Worm (Caenorhabditis elegans) whole organism, L1 larva: ENCODE results near the gene srd-59.

Experiments used
- C34B4.2 ChIP-seq: sonication (generic microtip); optimal IDR thresholded peaks from 2 replicates; lab custom pipeline; 2017; ENCODE audit warnings: mild to moderate bottlenecking, missing genetic modification characterization, missing compliant biosample characterization
- alr-1 ChIP-seq: fragments of 200-800 bp; sonication (Bioruptor generic); optimal IDR thresholded peaks from 2 replicates; lab custom pipeline; 2018; ENCODE audit warnings: borderline replicate concordance, mild to moderate bottlenecking, missing genetic modification characterization, missing compliant biosample characterization
- ama-1 ChIP-seq: fragments of 150-350 bp; optimal IDR thresholded peaks from 2 replicates; lab custom pipeline; 2014
- ceh-8 ChIP-seq: fragments of 200-800 bp; sonication (Bioruptor generic); optimal IDR thresholded peaks from 2 replicates; lab custom pipeline; 2018; ENCODE audit warnings: mild to moderate bottlenecking, missing genetic modification characterization, moderate library complexity, missing compliant biosample characterization
- ceh-82 ChIP-seq, 3 experiments: fragments of 150-350 bp in 1 of 3; sonication (generic microtip) in 2 of 3; optimal IDR thresholded peaks; 2 replicates each; lab custom pipeline; 2014 to 2017; ENCODE audit warnings: missing biosample characterization in 3 of 3, missing genetic modification characterization in 3 of 3
- ces-1 ChIP-seq: fragments of 150-350 bp; optimal IDR thresholded peaks from 2 replicates; lab custom pipeline; 2014; ENCODE audit warnings: missing biosample characterization, missing genetic modification reagents, missing genetic modification characterization
- efl-1 ChIP-seq, 4 experiments: fragments of 150-350 bp; optimal IDR thresholded peaks in 3 of 4; peaks in 1 of 4; 1 replicate in 1 of 4; 2 replicates in 3 of 4; lab custom pipeline; 2014; ENCODE audit warnings: missing biosample characterization in 2 of 4, missing genetic modification characterization in 2 of 4, missing genetic modification reagents in 2 of 4
- egl-13 ChIP-seq: sonication (generic microtip); optimal IDR thresholded peaks from 2 replicates; lab custom pipeline; 2016; ENCODE audit warnings: missing genotype, missing genetic modification reagents, missing genetic modification characterization, missing compliant biosample characterization
- elt-2 ChIP-seq: sonication (generic microtip); optimal IDR thresholded peaks from 2 replicates; lab custom pipeline; 2016; ENCODE audit warnings: missing genetic modification characterization, mild to moderate bottlenecking, inconsistent platforms, missing compliant biosample characterization, missing genetic modification reagents
- elt-3 ChIP-seq, 6 experiments: fragments of 150-350 bp in 1 of 6; sonication (generic microtip); optimal IDR thresholded peaks; 2 replicates each; lab custom pipeline; 2017 to 2018; ENCODE audit warnings: missing biosample characterization in 6 of 6, missing genetic modification characterization in 6 of 6, inconsistent platforms in 1 of 6
- fkh-4 ChIP-seq: sonication (generic microtip); optimal IDR thresholded peaks from 2 replicates; lab custom pipeline; 2016; ENCODE audit warnings: missing compliant biosample characterization, missing genetic modification characterization, borderline replicate concordance
- fkh-8 ChIP-seq: sonication (generic microtip); optimal IDR thresholded peaks from 2 replicates; lab custom pipeline; 2016; ENCODE audit warnings: mild to moderate bottlenecking, missing genetic modification characterization, missing compliant biosample characterization
- hlh-17 ChIP-seq: fragments of 200-800 bp; sonication (Bioruptor generic); optimal IDR thresholded peaks from 2 replicates; lab custom pipeline; 2018; ENCODE audit warnings: missing genetic modification characterization, mild to moderate bottlenecking, missing compliant biosample characterization, moderate library complexity, borderline replicate concordance
- hlh-4 ChIP-seq: sonication (generic microtip); optimal IDR thresholded peaks from 2 replicates; lab custom pipeline; 2016; ENCODE audit warnings: mild to moderate bottlenecking, missing genetic modification characterization, missing compliant biosample characterization
- isw-1 ChIP-seq: fragments of 200-800 bp; sonication (Bioruptor generic); IDR thresholded peaks from 2 replicates; pipeline ENCODE4 v1.3.6; 2022; ENCODE audit warnings: missing genetic modification characterization, missing compliant biosample characterization
- jun-1 ChIP-seq: fragments of 150-350 bp; optimal IDR thresholded peaks from 2 replicates; lab custom pipeline; 2014; ENCODE audit warnings: missing biosample characterization, missing genetic modification reagents, missing genetic modification characterization
- lin-15B ChIP-seq: fragments of 150-350 bp; sonication (generic microtip); optimal IDR thresholded peaks from 3 replicates; lab custom pipeline; 2014; ENCODE audit warnings: missing biosample characterization, missing genetic modification characterization
- lir-3 ChIP-seq: sonication (generic microtip); optimal IDR thresholded peaks from 2 replicates; lab custom pipeline; 2016; ENCODE audit warnings: mild to moderate bottlenecking, missing genetic modification characterization, moderate library complexity, missing compliant biosample characterization; ENCODE audit not compliant: poor library complexity
- mab-9 ChIP-seq: fragments of 200-800 bp; sonication (Bioruptor generic); IDR thresholded peaks from 2 replicates; pipeline ENCODE4 v1.3.6; 2022; ENCODE audit warnings: missing genetic modification reagents, missing genetic modification characterization, missing compliant biosample characterization
- mdl-1 ChIP-seq, 2 experiments: fragments of 150-350 bp; optimal IDR thresholded peaks; 2 replicates each; lab custom pipeline; 2014 to 2017; ENCODE audit warnings: missing biosample characterization in 2 of 2, missing genetic modification characterization in 2 of 2, inconsistent platforms in 1 of 2
- mep-1 ChIP-seq: fragments of 150-350 bp; optimal IDR thresholded peaks from 2 replicates; lab custom pipeline; 2014; ENCODE audit warnings: missing biosample characterization, missing genetic modification characterization
- nhr-19 ChIP-seq: fragments of 200-800 bp; sonication (Bioruptor generic); conservative IDR thresholded peaks from 2 replicates; pipeline ENCODE4 v1.3.6; 2022; ENCODE audit warnings: missing genetic modification characterization, missing compliant biosample characterization
- nhr-20 ChIP-seq: sonication (generic microtip); optimal IDR thresholded peaks from 2 replicates; lab custom pipeline; 2016; ENCODE audit warnings: mild to moderate bottlenecking, missing genetic modification characterization, missing compliant biosample characterization
- nhr-76 ChIP-seq: sonication (generic microtip); optimal IDR thresholded peaks from 2 replicates; lab custom pipeline; 2017; ENCODE audit warnings: missing biosample characterization, missing genetic modification characterization
- nhr-85 ChIP-seq: sonication (generic microtip); peaks from one replicate; lab custom pipeline; 2016; ENCODE audit warnings: missing genetic modification characterization, inconsistent platforms, missing compliant biosample characterization
- nhr-90 ChIP-seq: sonication (generic microtip); optimal IDR thresholded peaks from 2 replicates; lab custom pipeline; 2016; ENCODE audit warnings: mild to moderate bottlenecking, missing genetic modification characterization, missing compliant biosample characterization; ENCODE audit not compliant: poor library complexity
- pag-3 ChIP-seq: sonication (generic microtip); optimal IDR thresholded peaks from 2 replicates; lab custom pipeline; 2017; ENCODE audit warnings: missing genetic modification characterization, mild to moderate bottlenecking, missing compliant biosample characterization, antibody characterized with exemption, borderline replicate concordance; ENCODE audit not compliant: insufficient read depth
- pax-3 ChIP-seq: fragments of 200-800 bp; sonication (Bioruptor generic); optimal IDR thresholded peaks from 2 replicates; lab custom pipeline; 2018; ENCODE audit warnings: mild to moderate bottlenecking, missing genetic modification characterization, moderate library complexity, missing compliant biosample characterization
- snpc-4 ChIP-seq: fragments of 150-350 bp; optimal IDR thresholded peaks from 2 replicates; lab custom pipeline; 2014; ENCODE audit warnings: missing biosample characterization, missing genetic modification characterization
- sup-37 ChIP-seq: fragments of 200-800 bp; sonication (Bioruptor generic); optimal IDR thresholded peaks from 2 replicates; lab custom pipeline; 2018; ENCODE audit warnings: mild to moderate bottlenecking, missing genetic modification characterization, missing compliant biosample characterization
- swsn-7 ChIP-seq: sonication (generic microtip); optimal IDR thresholded peaks from 2 replicates; lab custom pipeline; 2016; ENCODE audit warnings: missing genetic modification characterization, missing compliant biosample characterization
- tbx-2 ChIP-seq: sonication (generic microtip); optimal IDR thresholded peaks from 2 replicates; lab custom pipeline; 2016; ENCODE audit warnings: missing genetic modification characterization, missing compliant biosample characterization
- unc-30 ChIP-seq: sonication (generic microtip); optimal IDR thresholded peaks from 2 replicates; lab custom pipeline; 2017; ENCODE audit warnings: missing biosample characterization, missing genetic modification characterization
- unc-86 ChIP-seq: sonication (generic microtip); optimal IDR thresholded peaks from 2 replicates; lab custom pipeline; 2016; ENCODE audit warnings: missing genetic modification characterization, missing compliant biosample characterization
- vab-15 ChIP-seq: sonication (generic microtip); optimal IDR thresholded peaks from 2 replicates; lab custom pipeline; 2017; ENCODE audit warnings: missing genotype, mild to moderate bottlenecking, missing genetic modification characterization, missing compliant biosample characterization
- xbp-1 ChIP-seq: sonication (generic microtip); optimal IDR thresholded peaks from 2 replicates; lab custom pipeline; 2016; ENCODE audit warnings: missing genetic modification characterization, missing compliant biosample characterization
- zag-1 ChIP-seq: fragments of 150-350 bp; optimal IDR thresholded peaks from 2 replicates; lab custom pipeline; 2014; ENCODE audit warnings: missing biosample characterization, missing genetic modification characterization
- ztf-4 ChIP-seq: fragments of 150-350 bp; optimal IDR thresholded peaks from 2 replicates; lab custom pipeline; 2014; ENCODE audit warnings: missing biosample characterization, missing genetic modification characterization

The srd-59 gene

DNA sequence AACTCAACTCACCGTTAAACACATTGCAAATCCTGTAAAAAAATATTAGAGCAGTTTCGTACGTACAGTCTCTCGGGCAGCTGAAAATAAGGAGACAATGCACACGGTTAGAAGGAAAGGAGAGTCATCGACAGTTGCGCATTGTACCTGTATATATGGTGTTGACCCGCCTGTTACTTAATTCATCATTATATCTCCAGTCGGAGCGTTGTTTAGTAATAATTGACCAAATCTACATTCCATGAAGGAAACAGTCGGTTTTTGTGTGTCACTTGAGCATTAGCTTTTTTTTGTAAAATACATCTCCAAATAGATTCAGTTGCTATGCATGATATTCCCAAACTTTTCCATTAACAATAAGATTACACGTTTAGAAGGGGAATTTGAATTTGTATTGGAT lies 44.0 kb upstream of the srd-59 start, which contains the start of gene C27H5.12:
Gene C27H5.12, minus strand, starts transcription at position 101 of the 400 bp plus-strand sequence.
- TF ChIP-seq sup-37 (GFP tag; lab: Kevin White, UChicago) (no peak), nhr-20 (tag; lab: Kevin White, UChicago) (no peak), egl-13 (tag; lab: Kevin White, UChicago) (no peak), nhr-76 (tag; lab: Kevin White, UChicago) (no peak), elt-2 (no peak), alr-1 (tag; lab: Kevin White, UChicago) (no peak), jun-1 (tag; lab: Kevin White, UChicago) (no peak), unc-86 (tag; lab: Kevin White, UChicago) (no peak), mab-9 (GFP tag; lab: Robert Waterston, UW) (no peak), unc-30 (tag; lab: Kevin White, UChicago) (no peak), elt-3 (tag; optimal IDR thresholded peaks at IDR 0.05; lab: Kevin White, UChicago) (no peak), ama-1 (lab: Kevin White, UChicago) (no peak), isw-1 (GFP tag; lab: Robert Waterston, UW) (no peak), vab-15 (tag; lab: Kevin White, UChicago) (no peak), nhr-19 (no peak), tbx-2 (no peak), ztf-4 (tag; lab: Kevin White, UChicago) (no peak), ceh-82 (tag; optimal IDR thresholded peaks at IDR 0.05; lab: Kevin White, UChicago) (no peak), pag-3 (tag; lab: Kevin White, UChicago) (no peak), hlh-17 (GFP tag; lab: Kevin White, UChicago) (no peak)

DNA sequence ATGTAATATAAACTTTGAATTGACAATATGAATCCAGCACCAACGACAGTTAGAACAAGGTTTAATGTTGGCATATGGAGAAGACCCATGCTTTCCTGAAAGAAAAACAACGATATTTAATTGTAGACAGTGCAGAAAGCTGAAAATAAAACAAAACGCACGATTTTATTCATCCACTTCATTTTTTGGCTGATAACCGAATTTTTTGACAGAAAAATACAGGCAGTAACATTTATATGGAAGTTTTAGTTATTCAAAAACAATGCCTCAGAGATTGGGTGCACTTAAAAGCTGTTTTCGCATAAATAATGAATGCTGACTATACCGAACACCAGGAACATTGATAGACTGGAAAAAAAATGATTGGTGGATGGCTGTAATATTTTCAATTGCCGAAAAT lies 39.7 kb upstream of the srd-59 start, which contains the start of gene mfsd-13.2:
Gene mfsd-13.2, minus strand, starts transcription at position 101 of the 400 bp plus-strand sequence.
- TF ChIP-seq ces-1 (GFP tag; lab: Kevin White, UChicago) (no peak), egl-13 (tag; lab: Kevin White, UChicago) (no peak), xbp-1 (tag; lab: Kevin White, UChicago) (no peak), ceh-82 (tag; optimal IDR thresholded peaks at IDR 0.05; lab: Kevin White, UChicago) (no peak), nhr-85 (tag; lab: Kevin White, UChicago) (peak; percentile 26), efl-1 (optimal IDR thresholded peaks at IDR 0.05; lab: Kevin White, UChicago) (no peak), efl-1 (GFP tag; optimal IDR thresholded peaks at IDR 0.05 in 1 of 2; lab: Kevin White, UChicago) (no peak), fkh-4 (tag; lab: Kevin White, UChicago) (no peak)

DNA sequence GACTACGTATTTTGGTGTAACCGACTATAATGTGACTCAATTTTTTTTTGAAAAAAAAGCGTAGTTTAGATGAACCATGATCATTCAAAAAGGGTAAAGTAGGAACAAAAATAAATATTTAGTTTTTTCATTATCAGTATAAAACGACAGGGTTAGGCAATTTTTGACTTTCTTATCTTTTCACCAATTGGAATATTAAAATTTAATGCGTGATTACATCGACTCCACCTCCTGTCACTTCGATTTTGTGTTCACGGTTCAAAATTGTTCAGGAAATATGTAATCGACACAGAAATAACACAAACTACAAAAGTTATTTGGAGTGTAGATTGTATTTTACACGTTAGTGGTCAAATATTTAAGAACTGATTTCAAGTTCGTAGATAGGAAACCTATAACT lies 38.7 kb upstream of the srd-59 start:
- no peak for TF ChIP-seq mdl-1 (tag; optimal IDR thresholded peaks at IDR 0.05; lab: Kevin White, UChicago)
- TF ChIP-seq isw-1 (GFP tag; lab: Robert Waterston, UW): no peak
- TF ChIP-seq elt-2: peak; percentile 55

DNA sequence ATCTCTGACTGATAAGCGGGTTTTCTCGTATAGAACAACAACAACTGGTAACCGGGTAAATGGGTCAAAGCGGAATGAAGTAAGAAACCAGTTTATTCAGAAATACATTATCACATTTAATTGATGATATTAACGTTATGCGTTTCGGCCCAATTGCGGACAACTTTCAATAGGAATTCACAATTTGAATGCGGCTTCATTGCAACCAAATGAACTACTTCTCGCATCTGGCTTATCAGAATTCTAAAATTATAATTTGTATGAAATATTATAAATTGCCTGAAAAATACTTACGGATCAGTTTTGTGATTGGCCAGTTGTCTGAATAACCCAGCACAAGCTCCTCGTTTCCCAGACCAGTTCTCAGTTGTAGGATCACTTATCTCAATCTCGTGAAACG lies 36.8 kb upstream of the srd-59 start, which contains the start of gene col-36:
Gene col-36, minus strand, starts transcription at position 101 of the 400 bp plus-strand sequence.
- TF ChIP-seq zag-1 (tag; lab: Kevin White, UChicago): no peak
- TF ChIP-seq fkh-8: no peak
- TF ChIP-seq mep-1 (tag; lab: Kevin White, UChicago): no peak
- no peak for TF ChIP-seq ceh-8 (GFP tag; lab: Kevin White, UChicago)
- no peak for TF ChIP-seq ama-1 (lab: Kevin White, UChicago)
- no peak for TF ChIP-seq C34B4.2 (tag; lab: Kevin White, UChicago)
- no peak for TF ChIP-seq hlh-4 (tag; lab: Kevin White, UChicago)
- no peak for TF ChIP-seq lir-3 (tag; lab: Kevin White, UChicago)
- TF ChIP-seq swsn-7 (tag; lab: Kevin White, UChicago): no peak
- no peak for TF ChIP-seq tbx-2
- TF ChIP-seq lin-15B (tag; lab: Kevin White, UChicago): no peak
- no peak for TF ChIP-seq snpc-4 (tag; lab: Kevin White, UChicago)
- TF ChIP-seq efl-1 (optimal IDR thresholded peaks at IDR 0.05; lab: Kevin White, UChicago): no peak
- TF ChIP-seq efl-1 (GFP tag; optimal IDR thresholded peaks at IDR 0.05 in 1 of 2; lab: Kevin White, UChicago): no peak
- TF ChIP-seq nhr-90: no peak
- no peak for TF ChIP-seq pax-3
- no peak for TF ChIP-seq elt-3 (tag; optimal IDR thresholded peaks at IDR 0.05; lab: Kevin White, UChicago)
- TF ChIP-seq, all 84 proteins: peak for 0
